Fruit fly (Drosophila melanogaster): ENCODE results near the gene CG18493.

dm6 chr3R:19411371-19411770 lies 21.3 kb downstream of the CG18493 start:
- TF ChIP-seq psq (optimal IDR thresholded peaks at IDR 0.05) (no peak), h (optimal IDR thresholded peaks at IDR 0.05) (no peak)

Measured in Kc167 (cell line).